Fruit fly (Drosophila melanogaster) whole organism, prepupa: ENCODE results near the gene Ns1.

Experiments used
- CG34406 ChIP-seq: fragments of 200-800 bp; sonication (Bioruptor generic); optimal IDR thresholded peaks from 3 replicates; lab custom pipeline; 2016; ENCODE audit warnings: missing biosample characterization, missing genetic modification characterization
- CG8632 ChIP-seq: fragments of 200-800 bp; sonication (Bioruptor generic); optimal IDR thresholded peaks from 3 replicates; lab custom pipeline; 2016; ENCODE audit warnings: missing biosample characterization, missing genetic modification characterization
- Hr38 ChIP-seq: sonication (Bioruptor generic); optimal IDR thresholded peaks from 2 replicates; lab custom pipeline; 2016; ENCODE audit warnings: missing biosample characterization, missing genetic modification characterization
- achi ChIP-seq: fragments of 200-800 bp; sonication (Bioruptor generic); optimal IDR thresholded peaks from 3 replicates; lab custom pipeline; 2016; ENCODE audit warnings: missing biosample characterization, missing genetic modification characterization

dm6 chr3R:17072526-17073114, at the start of gene Ns1, which contains the start of gene mRpS11:
- TF ChIP-seq CG34406 (GFP tag; lab: Kevin White, UChicago) (no peak), achi (no peak), Hr38 (GFP tag; lab: Kevin White, UChicago) (no peak), CG8632 (no peak)
